Worm (Caenorhabditis elegans): ENCODE results near the gene slc-17.5.

- TF ChIP-seq ets-7 (tag; optimal IDR thresholded peaks at IDR 0.05) (no peak), tbx-37 (GFP tag; conservative IDR thresholded peaks at IDR 0.05) (no peak), ama-1 (optimal IDR thresholded peaks at IDR 0.05) (no peak), hmg-4 (GFP tag; optimal IDR thresholded peaks at IDR 0.05) (no peak), B0310.2 (tag; optimal IDR thresholded peaks at IDR 0.05) (no peak), flt-1 (GFP tag; IDR thresholded peaks at IDR 0.05) (no peak), sea-1 (GFP tag; conservative IDR thresholded peaks at IDR 0.05) (no peak), tbx-11 (GFP tag; IDR thresholded peaks at IDR 0.05) (no peak), ceh-13 (GFP tag; optimal IDR thresholded peaks at IDR 0.05) (no peak), hmbx-1 (tag; optimal IDR thresholded peaks at IDR 0.05) (no peak), ceh-36 (tag; optimal IDR thresholded peaks at IDR 0.05) (no peak)
These were observed 17.4 kb downstream of the slc-17.5 start for ce11 chrV:8267275-8267674.

Data from whole organism, early embryonic.